Fruit fly (Drosophila melanogaster) whole organism, embryonic: ENCODE data around the gene CG5326.

ENCODE experiments used
- Abd-B ChIP-seq: fragments of 200-800 bp; sonication (Bioruptor generic); optimal IDR thresholded peaks from 2 replicates; lab custom pipeline; 2018; ENCODE audit warnings: missing biosample characterization, mild to moderate bottlenecking, missing genetic modification characterization, moderate library complexity
- B-H2 ChIP-seq: fragments of 200-800 bp; sonication (Bioruptor generic); optimal IDR thresholded peaks from 2 replicates; lab custom pipeline; 2018; ENCODE audit warnings: missing biosample characterization, mild to moderate bottlenecking, missing genetic modification characterization
- CG1024 ChIP-seq: fragments of 200-800 bp; sonication (Bioruptor generic); IDR thresholded peaks from 2 replicates; pipeline ENCODE4 v1.3.6; 2022; ENCODE audit warnings: missing biosample characterization, missing genetic modification characterization
- CG10267 ChIP-seq: fragments of 200-800 bp; sonication (Bioruptor generic); optimal IDR thresholded peaks from 2 replicates; lab custom pipeline; 2018; ENCODE audit warnings: missing biosample characterization, mild to moderate bottlenecking, missing genetic modification characterization, moderate library complexity
- CG10543 ChIP-seq: fragments of 200-800 bp; sonication (Bioruptor generic); optimal IDR thresholded peaks from 3 replicates; lab custom pipeline; 2017; ENCODE audit warnings: missing biosample characterization, mild to moderate bottlenecking, missing genetic modification characterization, moderate library complexity
- CG11093 ChIP-seq: fragments of 200-800 bp; sonication (Bioruptor generic); IDR thresholded peaks from 3 replicates; pipeline ENCODE4 v1.3.6; 2022; ENCODE audit warnings: missing biosample characterization, missing genetic modification characterization
- CG12299 ChIP-seq: fragments of 200-800 bp; sonication (Bioruptor generic); optimal IDR thresholded peaks from 2 replicates; lab custom pipeline; 2018; ENCODE audit warnings: missing biosample characterization, mild to moderate bottlenecking, missing genetic modification characterization
- CG14667 ChIP-seq: fragments of 200-800 bp; sonication (Bioruptor generic); IDR thresholded peaks from 2 replicates; pipeline ENCODE4 v1.3.6; 2022; ENCODE audit warnings: missing biosample characterization, missing genetic modification characterization
- CG14710 ChIP-seq: fragments of 200-800 bp; sonication (Bioruptor generic); optimal IDR thresholded peaks from 3 replicates; lab custom pipeline; 2019; ENCODE audit warnings: missing biosample characterization, mild to moderate bottlenecking, missing genetic modification characterization, moderate library complexity
- CG17829 ChIP-seq: fragments of 200-800 bp; optimal IDR thresholded peaks from 2 replicates; lab custom pipeline; 2019; ENCODE audit warnings: missing biosample characterization, mild to moderate bottlenecking, missing genetic modification characterization, moderate library complexity
- CG1792 ChIP-seq: fragments of 200-800 bp; sonication (Bioruptor generic); optimal IDR thresholded peaks from 2 replicates; lab custom pipeline; 2016; ENCODE audit warnings: missing biosample characterization, missing genetic modification characterization
- CG1832 ChIP-seq: fragments of 200-800 bp; sonication (Bioruptor generic); optimal IDR thresholded peaks from 2 replicates; lab custom pipeline; 2017; ENCODE audit warnings: missing biosample characterization, mild to moderate bottlenecking, missing genetic modification characterization, inconsistent platforms
- CG2678 ChIP-seq: fragments of 200-800 bp; sonication (Bioruptor generic); optimal IDR thresholded peaks from 3 replicates; lab custom pipeline; 2019; ENCODE audit warnings: missing biosample characterization, mild to moderate bottlenecking, missing genetic modification characterization, moderate library complexity
- CG3995 ChIP-seq: fragments of 200-800 bp; sonication (Bioruptor generic); optimal IDR thresholded peaks from 3 replicates; lab custom pipeline; 2016; ENCODE audit warnings: missing biosample characterization, missing genetic modification characterization
- CG4328 ChIP-seq: fragments of 200-800 bp; sonication (Bioruptor generic); optimal IDR thresholded peaks from 3 replicates; lab custom pipeline; 2017; ENCODE audit warnings: missing biosample characterization, missing genetic modification reagents, missing genetic modification characterization
- CG5245 ChIP-seq: fragments of 200-800 bp; sonication (Bioruptor generic); optimal IDR thresholded peaks from 3 replicates; lab custom pipeline; 2016; ENCODE audit warnings: missing biosample characterization, missing genetic modification characterization
- CG7839 ChIP-seq: fragments of 200-800 bp; sonication (Bioruptor generic); optimal IDR thresholded peaks from 3 replicates; lab custom pipeline; 2018; ENCODE audit warnings: missing biosample characterization, mild to moderate bottlenecking, missing genetic modification characterization, moderate library complexity
- CG7987 ChIP-seq: fragments of 200-800 bp; sonication (Bioruptor generic); optimal IDR thresholded peaks from 2 replicates; lab custom pipeline; 2018; ENCODE audit warnings: missing biosample characterization, mild to moderate bottlenecking, missing genetic modification characterization, moderate library complexity
- CG8765 ChIP-seq: fragments of 200-800 bp; sonication (Bioruptor generic); IDR thresholded peaks from 2 replicates; pipeline ENCODE4 v1.3.6; 2022; ENCODE audit warnings: missing biosample characterization, missing genetic modification characterization
- CrebB ChIP-seq: fragments of 200-800 bp; sonication (Bioruptor generic); optimal IDR thresholded peaks from 3 replicates; lab custom pipeline; 2018; ENCODE audit warnings: missing biosample characterization, mild to moderate bottlenecking, missing genetic modification characterization
- D ChIP-seq, 2 experiments: fragments of 200-800 bp in 1 of 2; fragments of >200 bp in 1 of 2; sonication (Bioruptor generic) in 1 of 2; optimal IDR thresholded peaks; 2 replicates in 1 of 2; 3 replicates in 1 of 2; lab custom pipeline; 2017; ENCODE audit warnings: mild to moderate bottlenecking in 1 of 2, missing biosample characterization in 1 of 2, missing genetic modification characterization in 1 of 2, missing genetic modification reagents in 1 of 2
- Ets97D ChIP-seq: fragments of 200-800 bp; sonication (Bioruptor generic); optimal IDR thresholded peaks from 3 replicates; lab custom pipeline; 2016; ENCODE audit warnings: missing biosample characterization, missing genetic modification characterization
- Fer3 ChIP-seq: fragments of 200-800 bp; sonication (Bioruptor generic); optimal IDR thresholded peaks from 2 replicates; lab custom pipeline; 2018; ENCODE audit warnings: missing biosample characterization, mild to moderate bottlenecking, missing genetic modification characterization, moderate library complexity
- Gug ChIP-seq: fragments of 200-800 bp; sonication (Bioruptor generic); IDR thresholded peaks from 4 replicates; pipeline ENCODE4 v1.3.6; 2022; ENCODE audit warnings: missing biosample characterization, missing genetic modification characterization
- HHEX ChIP-seq: fragments of 200-800 bp; sonication (Bioruptor generic); optimal IDR thresholded peaks from 3 replicates; lab custom pipeline; 2017; ENCODE audit warnings: missing biosample characterization, mild to moderate bottlenecking, missing genetic modification characterization, missing genetic modification reagents
- HLHmδ ChIP-seq: fragments of 200-800 bp; sonication (Bioruptor generic); optimal IDR thresholded peaks from 2 replicates; lab custom pipeline; 2018; ENCODE audit warnings: missing biosample characterization, mild to moderate bottlenecking, missing genetic modification characterization, moderate library complexity
- Lhr ChIP-seq: fragments of 200-800 bp; sonication (Bioruptor generic); optimal IDR thresholded peaks from 3 replicates; lab custom pipeline; 2017; ENCODE audit warnings: mild to moderate bottlenecking, missing biosample characterization, missing genetic modification reagents, missing genetic modification characterization
- Nf-YA ChIP-seq: fragments of 200-800 bp; sonication (Bioruptor generic); IDR thresholded peaks from 2 replicates; pipeline ENCODE4 v1.3.6; 2022; ENCODE audit warnings: missing biosample characterization, missing genetic modification characterization
- Oaz ChIP-seq: fragments of 200-800 bp; sonication (Bioruptor generic); IDR thresholded peaks from 2 replicates; pipeline ENCODE4 v1.3.6; 2022; ENCODE audit warnings: missing biosample characterization, missing genetic modification characterization
- PHDP ChIP-seq: fragments of 200-800 bp; sonication (Bioruptor generic); optimal IDR thresholded peaks from 3 replicates; lab custom pipeline; 2018; ENCODE audit warnings: missing biosample characterization, mild to moderate bottlenecking, missing genetic modification characterization, moderate library complexity
- Sin3A ChIP-seq: fragments of >200 bp; optimal IDR thresholded peaks from 2 replicates; lab custom pipeline; 2018
- Sox102F ChIP-seq: fragments of 200-800 bp; sonication (Bioruptor generic); optimal IDR thresholded peaks from 2 replicates; lab custom pipeline; 2018; ENCODE audit warnings: missing biosample characterization, mild to moderate bottlenecking, missing genetic modification characterization, moderate library complexity
- Ssrp ChIP-seq: fragments of 200-800 bp; sonication (Bioruptor generic); optimal IDR thresholded peaks from 2 replicates; lab custom pipeline; 2018; ENCODE audit warnings: missing biosample characterization, mild to moderate bottlenecking, missing genetic modification characterization, moderate library complexity
- amos ChIP-seq: fragments of 200-800 bp; sonication (Bioruptor generic); IDR thresholded peaks from 2 replicates; pipeline ENCODE4 v1.3.6; 2022; ENCODE audit warnings: missing biosample characterization, missing genetic modification characterization; ENCODE audit not compliant: partially characterized antibody
- ase ChIP-seq: fragments of 200-800 bp; sonication (Bioruptor generic); IDR thresholded peaks from 3 replicates; pipeline ENCODE4 v1.3.6; 2022; ENCODE audit warnings: missing biosample characterization, missing genetic modification characterization
- bbx ChIP-seq: fragments of 200-800 bp; sonication (Bioruptor generic); IDR thresholded peaks from 2 replicates; pipeline ENCODE4 v1.3.6; 2022; ENCODE audit warnings: missing biosample characterization, missing genetic modification characterization; ENCODE audit not compliant: partially characterized antibody
- chinmo ChIP-seq: fragments of 200-800 bp; sonication (Bioruptor generic); IDR thresholded peaks from 4 replicates; pipeline ENCODE4 v1.3.6; 2022; ENCODE audit warnings: missing biosample characterization, missing genetic modification characterization; ENCODE audit not compliant: partially characterized antibody
- crc ChIP-seq: fragments of 200-800 bp; sonication (Bioruptor generic); optimal IDR thresholded peaks from 2 replicates; lab custom pipeline; 2016; ENCODE audit warnings: missing biosample characterization, missing genetic modification characterization
- danr ChIP-seq: fragments of 200-800 bp; sonication (Bioruptor generic); IDR thresholded peaks from 2 replicates; pipeline ENCODE4 v1.3.6; 2022; ENCODE audit warnings: missing biosample characterization, missing genetic modification characterization
- dati ChIP-seq: fragments of 200-800 bp; sonication (Bioruptor generic); IDR thresholded peaks from 2 replicates; pipeline ENCODE4 v1.3.6; 2022; ENCODE audit warnings: missing biosample characterization, missing genetic modification characterization
- ewg ChIP-seq: fragments of 200-800 bp; sonication (Bioruptor generic); optimal IDR thresholded peaks from 3 replicates; lab custom pipeline; 2017; ENCODE audit warnings: mild to moderate bottlenecking, missing biosample characterization, missing genetic modification reagents, missing genetic modification characterization
- ftz-f1 ChIP-seq: fragments of 200-800 bp; sonication (Bioruptor generic); optimal IDR thresholded peaks from 2 replicates; lab custom pipeline; 2016; ENCODE audit warnings: missing biosample characterization, missing genetic modification characterization
- gce ChIP-seq: fragments of 200-800 bp; sonication (Bioruptor generic); IDR thresholded peaks from 3 replicates; pipeline ENCODE4 v1.3.6; 2022; ENCODE audit warnings: missing biosample characterization, missing genetic modification characterization
- gro ChIP-seq: fragments of 200-800 bp; sonication (Bioruptor generic); optimal IDR thresholded peaks from 2 replicates; lab custom pipeline; 2016; ENCODE audit warnings: missing biosample characterization, missing genetic modification characterization
- gsb ChIP-seq: fragments of 200-800 bp; sonication (Bioruptor generic); IDR thresholded peaks from 2 replicates; pipeline ENCODE4 v1.3.6; 2022; ENCODE audit warnings: missing biosample characterization, missing genetic modification characterization
- kni ChIP-seq: fragments of 200-800 bp; sonication (Bioruptor generic); optimal IDR thresholded peaks from 3 replicates; lab custom pipeline; 2017; ENCODE audit warnings: mild to moderate bottlenecking, missing biosample characterization, missing genetic modification reagents, missing genetic modification characterization
- scrt ChIP-seq: fragments of 200-800 bp; sonication (Bioruptor generic); optimal IDR thresholded peaks from 2 replicates; lab custom pipeline; 2018; ENCODE audit warnings: missing biosample characterization, mild to moderate bottlenecking, missing genetic modification characterization, moderate library complexity
- sens ChIP-seq: fragments of 200-800 bp; sonication (Bioruptor generic); peaks from one replicate; lab custom pipeline; 2016; ENCODE audit warnings: missing biosample characterization, missing genetic modification characterization
- sima ChIP-seq: fragments of 200-800 bp; sonication (Bioruptor generic); optimal IDR thresholded peaks from 2 replicates; lab custom pipeline; 2016; ENCODE audit warnings: missing biosample characterization, missing genetic modification characterization
- sqz ChIP-seq: fragments of 200-800 bp; sonication (Bioruptor generic); optimal IDR thresholded peaks from 3 replicates; lab custom pipeline; 2018; ENCODE audit warnings: missing biosample characterization, mild to moderate bottlenecking, missing genetic modification characterization
- vvl ChIP-seq: fragments of 200-800 bp; sonication (Bioruptor generic); IDR thresholded peaks from 2 replicates; pipeline ENCODE4 v1.3.6; 2022; ENCODE audit warnings: missing biosample characterization, missing genetic modification characterization

The CG5326 gene

DNA sequence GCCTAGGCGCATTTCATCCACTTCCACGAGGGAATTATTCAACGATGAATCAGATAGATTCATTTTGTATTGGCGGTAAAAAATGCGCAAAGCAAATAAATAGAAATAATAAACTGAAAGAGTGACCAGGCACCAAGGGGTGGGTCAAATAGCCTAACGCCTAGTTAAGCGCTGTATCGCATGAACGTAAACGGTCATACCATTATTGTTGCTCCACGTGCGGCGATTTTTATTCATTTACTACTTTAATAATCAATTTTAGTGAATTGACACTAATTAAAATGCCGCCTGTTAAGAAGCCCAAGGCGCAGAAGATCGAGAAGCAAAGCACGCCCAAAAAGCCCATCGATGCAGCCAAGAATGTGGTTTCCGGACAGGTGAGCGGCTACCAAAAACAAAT is 44.9 kb upstream of the CG5326 start, which contains the start of the genes CG33107 and CG6937 (continued):
- TF ChIP-seq amos (GFP tag; lab: Robert Waterston, UW) (peak; percentile 30; the same call in 1 of the 2 replicates), HHEX (GFP tag; lab: Kevin White, UChicago) (no peak), ewg (GFP tag; lab: Kevin White, UChicago) (no peak), CrebB (no peak), CG17829 (tag; lab: Kevin White, UChicago) (peak; percentile 17), kni (GFP tag; lab: Kevin White, UChicago) (no peak), crc (GFP tag; lab: Kevin White, UChicago) (no peak), Lhr (no peak), sima (GFP tag; lab: Kevin White, UChicago) (no peak), CG1024 (GFP tag; lab: Robert Waterston, UW) (no peak), CG5245 (GFP tag; lab: Kevin White, UChicago) (no peak), Gug (GFP tag; lab: Robert Waterston, UW) (no peak), Sox102F (GFP tag; lab: Kevin White, UChicago) (no peak), gro (no peak), CG2678 (tag; lab: Kevin White, UChicago) (no peak), ftz-f1 (GFP tag; lab: Kevin White, UChicago) (peak; percentile 86), CG11093 (GFP tag; lab: Robert Waterston, UW) (no peak), CG4328 (GFP tag; lab: Kevin White, UChicago) (no peak), CG3995 (GFP tag; lab: Kevin White, UChicago) (no peak), gsb (no peak), CG7987 (GFP tag; lab: Kevin White, UChicago) (no peak), Ets97D (GFP tag; lab: Kevin White, UChicago) (peak; percentile 30), vvl (GFP tag; lab: Robert Waterston, UW) (no peak), gce (GFP tag; lab: Robert Waterston, UW) (no peak), Abd-B (no peak), CG10543 (no peak), danr (GFP tag; lab: Robert Waterston, UW) (no peak), CG14710 (tag; lab: Kevin White, UChicago) (peak; percentile 35), Sin3A (lab: Kevin White, UChicago) (peak; percentile 47), scrt (GFP tag; lab: Kevin White, UChicago) (no peak), bbx (GFP tag; lab: Robert Waterston, UW) (peak; percentile 19; the same call in 1 of the 2 replicates), CG1832 (GFP tag; lab: Kevin White, UChicago) (no peak), Oaz (GFP tag; lab: Robert Waterston, UW) (no peak), Fer3 (tag; lab: Kevin White, UChicago) (no peak), CG8765 (no peak), CG1792 (GFP tag; lab: Kevin White, UChicago) (no peak), sqz (GFP tag; lab: Kevin White, UChicago) (no peak), B-H2 (GFP tag; lab: Kevin White, UChicago) (no peak), ase (no peak), D (optimal IDR thresholded peaks at IDR 0.05; lab: Kevin White, UChicago) (no peak), D (GFP tag; optimal IDR thresholded peaks at IDR 0.05; lab: Kevin White, UChicago) (no peak), Nf-YA (GFP tag; lab: Robert Waterston, UW) (no peak), Ssrp (tag; lab: Kevin White, UChicago) (no peak), CG7839 (tag; lab: Kevin White, UChicago) (no peak), sens (GFP tag; lab: Kevin White, UChicago) (no peak), CG10267 (tag; lab: Kevin White, UChicago) (peak; percentile 20), PHDP (no peak), CG14667 (GFP tag; lab: Robert Waterston, UW) (no peak), chinmo (GFP tag; lab: Robert Waterston, UW) (no peak), CG12299 (tag; lab: Kevin White, UChicago) (no peak), HLHmδ (GFP tag; lab: Kevin White, UChicago) (no peak), dati (GFP tag; lab: Robert Waterston, UW) (no peak)
